Fruit fly (Drosophila melanogaster) whole organism, embryonic: ENCODE results near the gene mRpS30.

Experiments used
- Aef1 ChIP-seq: fragments of 200-800 bp; sonication (Bioruptor generic); IDR thresholded peaks from 3 replicates; pipeline ENCODE4 v1.3.6; 2022; ENCODE audit warnings: missing biosample characterization, missing genetic modification characterization
- Atf3 ChIP-seq: fragments of 200-800 bp; sonication (Bioruptor generic); optimal IDR thresholded peaks from 3 replicates; lab custom pipeline; 2016; ENCODE audit warnings: missing biosample characterization, missing genetic modification characterization
- Bgb ChIP-seq: fragments of 200-800 bp; sonication (Bioruptor generic); IDR thresholded peaks from 2 replicates; pipeline ENCODE4 v1.3.6; 2022; ENCODE audit warnings: missing biosample characterization, missing genetic modification characterization; ENCODE audit not compliant: partially characterized antibody
- C15 ChIP-seq: fragments of 200-800 bp; sonication (Bioruptor generic); IDR thresholded peaks from 3 replicates; pipeline ENCODE4 v1.3.6; 2022; ENCODE audit warnings: missing biosample characterization, missing genetic modification characterization
- CG10366 ChIP-seq: fragments of 200-800 bp; sonication (Bioruptor generic); IDR thresholded peaks from 2 replicates; pipeline ENCODE4 v1.3.6; 2022; ENCODE audit warnings: missing biosample characterization, missing genetic modification characterization
- CG10959 ChIP-seq: fragments of 200-800 bp; sonication (Bioruptor generic); IDR thresholded peaks from 2 replicates; pipeline ENCODE4 v1.3.6; 2022; ENCODE audit warnings: missing biosample characterization, missing genetic modification characterization
- CG12236 ChIP-seq: fragments of 200-800 bp; sonication (Bioruptor generic); optimal IDR thresholded peaks from 2 replicates; lab custom pipeline; 2016; ENCODE audit warnings: missing biosample characterization, missing genetic modification characterization
- CG14710 ChIP-seq: fragments of 200-800 bp; sonication (Bioruptor generic); optimal IDR thresholded peaks from 3 replicates; lab custom pipeline; 2019; ENCODE audit warnings: missing biosample characterization, mild to moderate bottlenecking, missing genetic modification characterization, moderate library complexity
- CG17568 ChIP-seq: fragments of 200-800 bp; sonication (Bioruptor generic); optimal IDR thresholded peaks from 2 replicates; lab custom pipeline; 2018; ENCODE audit warnings: missing biosample characterization, mild to moderate bottlenecking, missing genetic modification characterization, moderate library complexity
- CG18599 ChIP-seq: fragments of 200-800 bp; sonication (Bioruptor generic); optimal IDR thresholded peaks from 3 replicates; lab custom pipeline; 2017; ENCODE audit warnings: missing biosample characterization, missing genetic modification characterization, mild to moderate bottlenecking, moderate library complexity, missing genetic modification reagents
- CG2116 ChIP-seq: fragments of 200-800 bp; sonication (Bioruptor generic); optimal IDR thresholded peaks from 3 replicates; lab custom pipeline; 2018; ENCODE audit warnings: missing biosample characterization, mild to moderate bottlenecking, missing genetic modification characterization
- CG33557 ChIP-seq: fragments of 200-800 bp; sonication (Bioruptor generic); optimal IDR thresholded peaks from 2 replicates; lab custom pipeline; 2019; ENCODE audit warnings: missing biosample characterization, mild to moderate bottlenecking, missing genetic modification characterization, moderate library complexity
- CG3407 ChIP-seq: fragments of 200-800 bp; sonication (Bioruptor generic); optimal IDR thresholded peaks from 2 replicates; lab custom pipeline; 2018; ENCODE audit warnings: missing biosample characterization, mild to moderate bottlenecking, missing genetic modification characterization
- CG9817 ChIP-seq: fragments of 200-800 bp; sonication (Bioruptor generic); optimal IDR thresholded peaks from 2 replicates; lab custom pipeline; 2018; ENCODE audit warnings: missing biosample characterization, mild to moderate bottlenecking, missing genetic modification characterization, moderate library complexity
- CG9932 ChIP-seq: fragments of 200-800 bp; sonication (Bioruptor generic); IDR thresholded peaks from 2 replicates; pipeline ENCODE4 v1.3.6; 2022; ENCODE audit warnings: missing biosample characterization, missing genetic modification characterization
- CoRest ChIP-seq: fragments of 200-800 bp; sonication (Bioruptor generic); optimal IDR thresholded peaks from 3 replicates; lab custom pipeline; 2018; ENCODE audit warnings: missing biosample characterization, mild to moderate bottlenecking, missing genetic modification characterization, moderate library complexity
- D19A ChIP-seq: fragments of 200-800 bp; optimal IDR thresholded peaks from 3 replicates; lab custom pipeline; 2019; ENCODE audit warnings: missing biosample characterization, mild to moderate bottlenecking, missing genetic modification characterization, moderate library complexity
- Doc2 ChIP-seq: fragments of 200-800 bp; sonication (Bioruptor generic); IDR thresholded peaks from 2 replicates; pipeline ENCODE4 v1.3.6; 2022; ENCODE audit warnings: missing biosample characterization, missing genetic modification characterization
- HLHmδ ChIP-seq: fragments of 200-800 bp; sonication (Bioruptor generic); optimal IDR thresholded peaks from 2 replicates; lab custom pipeline; 2018; ENCODE audit warnings: missing biosample characterization, mild to moderate bottlenecking, missing genetic modification characterization, moderate library complexity
- HmgD ChIP-seq: fragments of 200-800 bp; sonication (Bioruptor generic); optimal IDR thresholded peaks from 3 replicates; lab custom pipeline; 2016; ENCODE audit warnings: missing biosample characterization, missing genetic modification characterization
- Mad ChIP-seq: fragments of 200-800 bp; sonication (Bioruptor generic); optimal IDR thresholded peaks from 2 replicates; lab custom pipeline; 2016; ENCODE audit warnings: missing biosample characterization, missing genetic modification characterization
- NC2α ChIP-seq: fragments of 200-800 bp; sonication (Bioruptor generic); optimal IDR thresholded peaks from 2 replicates; lab custom pipeline; 2016; ENCODE audit warnings: missing biosample characterization, missing genetic modification characterization
- NK7.1 ChIP-seq: fragments of 200-800 bp; sonication (Bioruptor generic); optimal IDR thresholded peaks from 3 replicates; lab custom pipeline; 2016; ENCODE audit warnings: missing biosample characterization, missing genetic modification characterization
- PHDP ChIP-seq: fragments of 200-800 bp; sonication (Bioruptor generic); optimal IDR thresholded peaks from 3 replicates; lab custom pipeline; 2018; ENCODE audit warnings: missing biosample characterization, mild to moderate bottlenecking, missing genetic modification characterization, moderate library complexity
- Six4 ChIP-seq: fragments of 200-800 bp; sonication (Bioruptor generic); optimal IDR thresholded peaks from 2 replicates; lab custom pipeline; 2016; ENCODE audit warnings: missing biosample characterization, missing genetic modification characterization
- Taf1 ChIP-seq: fragments of 200-800 bp; sonication (Bioruptor generic); IDR thresholded peaks from 2 replicates; pipeline ENCODE4 v1.3.6; 2022; ENCODE audit warnings: missing biosample characterization, missing genetic modification characterization
- ab ChIP-seq: fragments of 200-800 bp; sonication (Bioruptor generic); optimal IDR thresholded peaks from 2 replicates; lab custom pipeline; 2016; ENCODE audit warnings: missing biosample characterization, missing genetic modification characterization
- ac ChIP-seq: fragments of 200-800 bp; sonication (Bioruptor generic); optimal IDR thresholded peaks from 3 replicates; lab custom pipeline; 2017; ENCODE audit warnings: missing biosample characterization, mild to moderate bottlenecking, missing genetic modification characterization
- chm ChIP-seq: fragments of 200-800 bp; sonication (Bioruptor generic); IDR thresholded peaks from 2 replicates; pipeline ENCODE4 v1.3.6; 2022; ENCODE audit warnings: missing biosample characterization, missing genetic modification characterization
- corto ChIP-seq: fragments of 200-800 bp; sonication (Bioruptor generic); optimal IDR thresholded peaks from 2 replicates; lab custom pipeline; 2016; ENCODE audit warnings: missing biosample characterization, mild to moderate bottlenecking, missing genetic modification characterization, moderate library complexity
- da ChIP-seq: fragments of 200-800 bp; sonication (Bioruptor generic); optimal IDR thresholded peaks from 2 replicates; lab custom pipeline; 2016; ENCODE audit warnings: missing biosample characterization, missing genetic modification characterization
- dmrt11E ChIP-seq: fragments of 200-800 bp; sonication (Bioruptor generic); optimal IDR thresholded peaks from 3 replicates; lab custom pipeline; 2018; ENCODE audit warnings: missing biosample characterization, mild to moderate bottlenecking, missing genetic modification characterization, moderate library complexity
- dysf ChIP-seq: fragments of 200-800 bp; sonication (Bioruptor generic); IDR thresholded peaks from 3 replicates; pipeline ENCODE4 v1.3.6; 2022; ENCODE audit warnings: missing biosample characterization, missing genetic modification characterization
- eyg ChIP-seq: fragments of 200-800 bp; sonication (Bioruptor generic); optimal IDR thresholded peaks from 3 replicates; lab custom pipeline; 2016; ENCODE audit warnings: missing biosample characterization, missing genetic modification characterization
- gsb-n ChIP-seq: fragments of 200-800 bp; sonication (Bioruptor generic); optimal IDR thresholded peaks from 3 replicates; lab custom pipeline; 2018; ENCODE audit warnings: missing biosample characterization, mild to moderate bottlenecking, missing genetic modification characterization
- lov ChIP-seq, 2 experiments: fragments of 200-800 bp in 1 of 2; fragments of >200 bp in 1 of 2; sonication (Bioruptor generic) in 1 of 2; IDR thresholded peaks in 1 of 2; optimal IDR thresholded peaks in 1 of 2; 2 replicates in 1 of 2; 3 replicates in 1 of 2; pipeline versions ENCODE4 v1.3.6 to Lab custom; 2017 to 2022; ENCODE audit warnings: missing biosample characterization in 1 of 2, missing genetic modification characterization in 1 of 2
- mam ChIP-seq: fragments of 200-800 bp; sonication (Bioruptor generic); optimal IDR thresholded peaks from 3 replicates; lab custom pipeline; 2016; ENCODE audit warnings: missing biosample characterization, missing genetic modification characterization
- nau ChIP-seq: fragments of 200-800 bp; sonication (Bioruptor generic); optimal IDR thresholded peaks from 3 replicates; lab custom pipeline; 2017; ENCODE audit warnings: missing biosample characterization, mild to moderate bottlenecking, missing genetic modification characterization, missing genetic modification reagents
- nmo ChIP-seq: fragments of 200-800 bp; sonication (Bioruptor generic); optimal IDR thresholded peaks from 2 replicates; lab custom pipeline; 2018; ENCODE audit warnings: missing biosample characterization, mild to moderate bottlenecking, missing genetic modification characterization, moderate library complexity
- p53 ChIP-seq: fragments of 200-800 bp; sonication (Bioruptor generic); optimal IDR thresholded peaks from 2 replicates; lab custom pipeline; 2016; ENCODE audit warnings: missing biosample characterization, missing genetic modification characterization
- pb ChIP-seq: fragments of 200-800 bp; sonication (Bioruptor generic); optimal IDR thresholded peaks from 3 replicates; lab custom pipeline; 2016; ENCODE audit warnings: missing biosample characterization, missing genetic modification characterization
- pfk ChIP-seq: fragments of 200-800 bp; sonication (Bioruptor generic); optimal IDR thresholded peaks from 2 replicates; lab custom pipeline; 2018; ENCODE audit warnings: missing biosample characterization, mild to moderate bottlenecking, missing genetic modification characterization, moderate library complexity
- pita ChIP-seq: fragments of 200-800 bp; sonication (Bioruptor generic); optimal IDR thresholded peaks from 2 replicates; lab custom pipeline; 2017; ENCODE audit warnings: missing biosample characterization, mild to moderate bottlenecking, missing genetic modification characterization
- rib ChIP-seq: fragments of 200-800 bp; sonication (Bioruptor generic); IDR thresholded peaks from 2 replicates; pipeline ENCODE4 v1.3.6; 2022; ENCODE audit warnings: missing biosample characterization, missing genetic modification characterization
- sima ChIP-seq: fragments of 200-800 bp; sonication (Bioruptor generic); optimal IDR thresholded peaks from 2 replicates; lab custom pipeline; 2016; ENCODE audit warnings: missing biosample characterization, missing genetic modification characterization
- so ChIP-seq: fragments of 200-800 bp; sonication (Bioruptor generic); IDR thresholded peaks from 3 replicates; pipeline ENCODE4 v1.3.6; 2022; ENCODE audit warnings: missing biosample characterization, missing genetic modification characterization
- stwl ChIP-seq: fragments of 200-800 bp; sonication (Bioruptor generic); optimal IDR thresholded peaks from 3 replicates; lab custom pipeline; 2018; ENCODE audit warnings: missing biosample characterization, mild to moderate bottlenecking, missing genetic modification characterization, moderate library complexity
- vvl ChIP-seq: fragments of 200-800 bp; sonication (Bioruptor generic); IDR thresholded peaks from 2 replicates; pipeline ENCODE4 v1.3.6; 2022; ENCODE audit warnings: missing biosample characterization, missing genetic modification characterization
- zf30C ChIP-seq: fragments of 200-800 bp; sonication (Bioruptor generic); optimal IDR thresholded peaks from 3 replicates; lab custom pipeline; 2018; ENCODE audit warnings: missing biosample characterization, mild to moderate bottlenecking, missing genetic modification characterization

The mRpS30 gene

dm6 chrX:15785429-15786239 lies at the start of gene mRpS30, which contains the start of gene Paf-AHalpha (continued):
- TF ChIP-seq lov (optimal IDR thresholded peaks at IDR 0.05; lab: Kevin White, UChicago), result no peak
- no peak for TF ChIP-seq lov (GFP tag; IDR thresholded peaks at IDR 0.05; lab: Robert Waterston, UW)
- no peak for TF ChIP-seq CoRest (tag; lab: Kevin White, UChicago)
- no peak for TF ChIP-seq CG18599
- TF ChIP-seq NC2α (GFP tag; lab: Kevin White, UChicago), result no peak
- peak; percentile 98 for TF ChIP-seq CG2116 (GFP tag; lab: Kevin White, UChicago)
- TF ChIP-seq NK7.1 (GFP tag; lab: Kevin White, UChicago), result no peak
- no peak for TF ChIP-seq da (GFP tag; lab: Kevin White, UChicago)
- TF ChIP-seq so (GFP tag; lab: Robert Waterston, UW), result no peak
- no peak for TF ChIP-seq corto (GFP tag; lab: Kevin White, UChicago)
- TF ChIP-seq nau (GFP tag; lab: Kevin White, UChicago), result no peak
- TF ChIP-seq HLHmδ (GFP tag; lab: Kevin White, UChicago), result no peak
- no peak for TF ChIP-seq CG10959
- peak; percentile 47 for TF ChIP-seq CG14710 (tag; lab: Kevin White, UChicago)
- no peak for TF ChIP-seq CG17568 (GFP tag; lab: Kevin White, UChicago)
- no peak for TF ChIP-seq Taf1 (GFP tag; lab: Robert Waterston, UW)
- no peak for TF ChIP-seq CG33557
- peak; percentile 12 for TF ChIP-seq nmo (GFP tag; lab: Kevin White, UChicago)
- no peak for TF ChIP-seq Doc2 (GFP tag; lab: Robert Waterston, UW)
- no peak for TF ChIP-seq rib (GFP tag; lab: Robert Waterston, UW)
- TF ChIP-seq HmgD, result no peak
- no peak for TF ChIP-seq CG9817 (tag; lab: Kevin White, UChicago)
- no peak for TF ChIP-seq CG10366
- TF ChIP-seq Six4 (GFP tag; lab: Kevin White, UChicago), result no peak
- no peak for TF ChIP-seq D19A (tag; lab: Kevin White, UChicago)
- peak; percentile 9 for TF ChIP-seq stwl (tag; lab: Kevin White, UChicago)
- peak; percentile 31; the same call in 1 of the 2 replicates for TF ChIP-seq CG9932 (GFP tag; lab: Robert Waterston, UW)
- TF ChIP-seq pfk, result no peak
- no peak for TF ChIP-seq Atf3
- TF ChIP-seq eyg (GFP tag; lab: Kevin White, UChicago), result no peak
- TF ChIP-seq PHDP (tag; lab: Kevin White, UChicago), result no peak
- no peak for TF ChIP-seq zf30C (GFP tag; lab: Kevin White, UChicago)
- no peak for TF ChIP-seq gsb-n (tag; lab: Kevin White, UChicago)
- TF ChIP-seq vvl (GFP tag; lab: Robert Waterston, UW), result peak; percentile 25; the same call in 1 of the 2 replicates
- peak; percentile 37 for TF ChIP-seq mam
- TF ChIP-seq p53 (GFP tag; lab: Kevin White, UChicago), result no peak
- TF ChIP-seq dmrt11E (tag; lab: Kevin White, UChicago), result no peak
- TF ChIP-seq CG12236 (GFP tag; lab: Kevin White, UChicago), result no peak
- no peak for TF ChIP-seq sima (GFP tag; lab: Kevin White, UChicago)
- peak; percentile 29; the same call in 1 of the 2 replicates for TF ChIP-seq Bgb (GFP tag; lab: Robert Waterston, UW)
- no peak for TF ChIP-seq ac
- TF ChIP-seq dysf, result no peak
- no peak for TF ChIP-seq pita (GFP tag; lab: Kevin White, UChicago)
- TF ChIP-seq ab, result no peak
- no peak for TF ChIP-seq C15 (GFP tag; lab: Robert Waterston, UW)
- TF ChIP-seq CG3407 (GFP tag; lab: Kevin White, UChicago), result no peak
- no peak for TF ChIP-seq Aef1 (GFP tag; lab: Robert Waterston, UW)
- no peak for TF ChIP-seq Mad (GFP tag; lab: Kevin White, UChicago)
- no peak for TF ChIP-seq pb (GFP tag; lab: Kevin White, UChicago)
- TF ChIP-seq chm (GFP tag; lab: Robert Waterston, UW), result no peak
